Worm (Caenorhabditis elegans) whole organism, young adult: ENCODE results near the gene daf-36.

Experiments
- B0261.1 ChIP-seq: sonication (generic microtip); optimal IDR thresholded peaks from 2 replicates; lab custom pipeline; 2016; ENCODE audit warnings: mild to moderate bottlenecking, missing genetic modification characterization, moderate library complexity, missing compliant biosample characterization
- F23B12.7 ChIP-seq: sonication (generic microtip); optimal IDR thresholded peaks from 2 replicates; lab custom pipeline; 2017; ENCODE audit warnings: missing genetic modification characterization, mild to moderate bottlenecking, missing compliant biosample characterization, antibody characterized with exemption, moderate library complexity; ENCODE audit not compliant: insufficient read depth
- F33H1.4 ChIP-seq: fragments of 200-800 bp; sonication (Bioruptor generic); IDR thresholded peaks from 2 replicates; pipeline ENCODE4 v1.3.6; 2022; ENCODE audit warnings: missing genetic modification reagents, missing genetic modification characterization, missing compliant biosample characterization
- Y67H2A.10 ChIP-seq: fragments of 200-800 bp; sonication (Bioruptor generic); conservative IDR thresholded peaks from 2 replicates; pipeline ENCODE4 v1.3.6; 2022; ENCODE audit warnings: missing genetic modification reagents, missing genetic modification characterization, missing compliant biosample characterization
- atf-7 ChIP-seq: sonication (generic microtip); optimal IDR thresholded peaks from 2 replicates; lab custom pipeline; 2017; ENCODE audit warnings: mild to moderate bottlenecking, missing genetic modification characterization, missing compliant biosample characterization
- attf-6 ChIP-seq: fragments of 200-800 bp; sonication (Bioruptor generic); IDR thresholded peaks from 2 replicates; pipeline ENCODE4 v1.3.6; 2022; ENCODE audit warnings: missing genetic modification reagents, missing genetic modification characterization, missing compliant biosample characterization
- efl-1 ChIP-seq: fragments of 150-350 bp; optimal IDR thresholded peaks from 2 replicates; lab custom pipeline; 2014; ENCODE audit warnings: missing biosample characterization, missing genetic modification reagents, missing genetic modification characterization
- let-526 ChIP-seq: fragments of 200-800 bp; sonication (Bioruptor generic); IDR thresholded peaks from 2 replicates; pipeline ENCODE4 v1.3.6; 2022; ENCODE audit warnings: missing genetic modification reagents, missing genetic modification characterization, missing compliant biosample characterization
- nfya-1 ChIP-seq: sonication (generic microtip); optimal IDR thresholded peaks from 2 replicates; lab custom pipeline; 2017; ENCODE audit warnings: antibody characterized with exemption, missing compliant biosample characterization, missing genetic modification characterization, borderline replicate concordance; ENCODE audit not compliant: insufficient read depth
- xnd-1 ChIP-seq: sonication (generic microtip); optimal IDR thresholded peaks from 2 replicates; lab custom pipeline; 2016; ENCODE audit warnings: missing genotype, missing genetic modification reagents, missing genetic modification characterization, missing compliant biosample characterization
- zfh-2 ChIP-seq: fragments of 200-800 bp; sonication (Bioruptor generic); conservative IDR thresholded peaks from 2 replicates; pipeline ENCODE4 v1.3.6; 2022; ENCODE audit warnings: missing genetic modification reagents, missing genetic modification characterization, missing compliant biosample characterization

DNA sequence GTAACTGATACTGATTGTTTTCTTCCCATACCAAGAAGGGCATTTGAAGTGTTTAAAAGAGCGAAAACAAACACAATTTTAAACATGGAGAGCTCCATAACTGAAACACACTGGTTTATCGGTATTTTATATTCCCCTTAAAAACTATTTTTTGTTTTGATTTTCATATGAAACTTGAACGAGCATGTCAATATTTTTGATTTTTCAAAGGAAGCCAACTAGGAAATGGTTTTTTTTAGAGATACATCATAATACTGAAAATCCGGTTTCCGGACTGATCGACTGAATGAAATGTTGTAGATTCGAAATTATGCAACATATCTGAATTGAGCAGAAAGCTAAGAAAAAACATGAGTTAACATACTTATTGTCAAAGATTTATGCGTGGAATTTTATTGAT lies 1.8 kb upstream of the daf-36 start, which contains the start of gene ttr-19:
- TF ChIP-seq Y67H2A.10 (no peak), attf-6 (GFP tag; lab: Robert Waterston, UW) (no peak), zfh-2 (GFP tag; lab: Robert Waterston, UW) (no peak), atf-7 (tag; lab: Kevin White, UChicago) (no peak), nfya-1 (tag; lab: Kevin White, UChicago) (no peak), B0261.1 (tag; lab: Kevin White, UChicago) (no peak), F33H1.4 (GFP tag; lab: Robert Waterston, UW) (no peak), efl-1 (no peak), let-526 (GFP tag; lab: Robert Waterston, UW) (no peak), F23B12.7 (tag; lab: Kevin White, UChicago) (no peak), xnd-1 (tag; lab: Kevin White, UChicago) (no peak)
